Fruit fly (Drosophila melanogaster) whole organism, embryonic: ENCODE measurements around the gene CG32985.

Experiments used
- B-H2 ChIP-seq: fragments of 200-800 bp; sonication (Bioruptor generic); optimal IDR thresholded peaks from 2 replicates; lab custom pipeline; 2018; ENCODE audit warnings: missing biosample characterization, mild to moderate bottlenecking, missing genetic modification characterization
- Bteb2 ChIP-seq: fragments of 200-800 bp; sonication (Bioruptor generic); optimal IDR thresholded peaks from 2 replicates; lab custom pipeline; 2016; ENCODE audit warnings: missing biosample characterization, missing genetic modification characterization
- CG10979 ChIP-seq: fragments of 200-800 bp; sonication (Bioruptor generic); optimal IDR thresholded peaks from 2 replicates; lab custom pipeline; 2018; ENCODE audit warnings: missing biosample characterization, mild to moderate bottlenecking, missing genetic modification characterization, moderate library complexity
- CG12104 ChIP-seq: fragments of 200-800 bp; sonication (Bioruptor generic); optimal IDR thresholded peaks from 3 replicates; lab custom pipeline; 2016; ENCODE audit warnings: missing biosample characterization, missing genetic modification characterization
- CG12219 ChIP-seq: fragments of 200-800 bp; sonication (Bioruptor generic); optimal IDR thresholded peaks from 3 replicates; lab custom pipeline; 2018; ENCODE audit warnings: missing biosample characterization, mild to moderate bottlenecking, missing genetic modification characterization
- CG12744 ChIP-seq: fragments of 200-800 bp; sonication (Bioruptor generic); optimal IDR thresholded peaks from 2 replicates; lab custom pipeline; 2016; ENCODE audit warnings: missing biosample characterization, missing genetic modification characterization
- CG13296 ChIP-seq: fragments of 200-800 bp; sonication (Bioruptor generic); optimal IDR thresholded peaks from 3 replicates; lab custom pipeline; 2018; ENCODE audit warnings: missing biosample characterization, mild to moderate bottlenecking, missing genetic modification characterization
- CG14014 ChIP-seq: fragments of 200-800 bp; sonication (Bioruptor generic); IDR thresholded peaks from 2 replicates; pipeline ENCODE4 v1.3.6; 2022; ENCODE audit warnings: missing biosample characterization, missing genetic modification characterization
- CG14050 ChIP-seq: fragments of 200-800 bp; sonication (Bioruptor generic); IDR thresholded peaks from 3 replicates; pipeline ENCODE4 v1.3.6; 2022; ENCODE audit warnings: missing biosample characterization, missing genetic modification characterization
- CG1647 ChIP-seq: fragments of 200-800 bp; sonication (Bioruptor generic); optimal IDR thresholded peaks from 3 replicates; lab custom pipeline; 2016; ENCODE audit warnings: missing biosample characterization, missing genetic modification characterization
- CG17186 ChIP-seq: fragments of 200-800 bp; sonication (Bioruptor generic); optimal IDR thresholded peaks from 3 replicates; lab custom pipeline; 2017; ENCODE audit warnings: missing biosample characterization, missing genetic modification reagents, missing genetic modification characterization
- CG2712 ChIP-seq: fragments of 200-800 bp; optimal IDR thresholded peaks from 3 replicates; lab custom pipeline; 2019; ENCODE audit warnings: missing biosample characterization, mild to moderate bottlenecking, missing genetic modification characterization, moderate library complexity
- CG31224 ChIP-seq: fragments of 200-800 bp; sonication (Bioruptor generic); IDR thresholded peaks from 2 replicates; pipeline ENCODE4 v1.3.6; 2022; ENCODE audit warnings: missing biosample characterization, missing genetic modification characterization
- CG34376 ChIP-seq: fragments of 200-800 bp; sonication (Bioruptor generic); optimal IDR thresholded peaks from 2 replicates; lab custom pipeline; 2018; ENCODE audit warnings: missing biosample characterization, mild to moderate bottlenecking, missing genetic modification characterization
- CG4404 ChIP-seq: fragments of 200-800 bp; sonication (Bioruptor generic); IDR thresholded peaks from 2 replicates; pipeline ENCODE4 v1.3.6; 2022; ENCODE audit warnings: missing biosample characterization, missing genetic modification characterization
- CG5180 ChIP-seq: fragments of 200-800 bp; sonication (Bioruptor generic); optimal IDR thresholded peaks from 3 replicates; lab custom pipeline; 2017; ENCODE audit warnings: missing biosample characterization, missing genetic modification characterization, mild to moderate bottlenecking, moderate library complexity, missing genetic modification reagents
- CG6175 ChIP-seq: fragments of 200-800 bp; sonication (Bioruptor generic); IDR thresholded peaks from 3 replicates; pipeline ENCODE4 v1.3.6; 2022; ENCODE audit warnings: missing biosample characterization, missing genetic modification characterization
- CG6254 ChIP-seq: fragments of 200-800 bp; sonication (Bioruptor generic); optimal IDR thresholded peaks from 3 replicates; lab custom pipeline; 2017; ENCODE audit warnings: mild to moderate bottlenecking, missing biosample characterization, missing genetic modification reagents, missing genetic modification characterization
- CG7556 ChIP-seq: fragments of 200-800 bp; sonication (Bioruptor generic); optimal IDR thresholded peaks from 2 replicates; lab custom pipeline; 2017; ENCODE audit warnings: missing biosample characterization, mild to moderate bottlenecking, missing genetic modification characterization
- CG7786 ChIP-seq: fragments of 200-800 bp; sonication (Bioruptor generic); optimal IDR thresholded peaks from 2 replicates; lab custom pipeline; 2016; ENCODE audit warnings: missing biosample characterization, missing genetic modification characterization
- CG7839 ChIP-seq: fragments of 200-800 bp; sonication (Bioruptor generic); optimal IDR thresholded peaks from 3 replicates; lab custom pipeline; 2018; ENCODE audit warnings: missing biosample characterization, mild to moderate bottlenecking, missing genetic modification characterization, moderate library complexity
- CG8388 ChIP-seq: fragments of 200-800 bp; sonication (Bioruptor generic); optimal IDR thresholded peaks from 2 replicates; lab custom pipeline; 2019; ENCODE audit warnings: missing biosample characterization, mild to moderate bottlenecking, missing genetic modification characterization, moderate library complexity
- CG8944 ChIP-seq: fragments of 200-800 bp; sonication (Bioruptor generic); optimal IDR thresholded peaks from 3 replicates; lab custom pipeline; 2016; ENCODE audit warnings: missing biosample characterization, missing genetic modification characterization
- CkIIα-i1 ChIP-seq: fragments of 200-800 bp; sonication (Bioruptor generic); IDR thresholded peaks from 2 replicates; pipeline ENCODE4 v1.3.6; 2022; ENCODE audit warnings: missing biosample characterization, missing genetic modification characterization
- Deaf1 ChIP-seq: fragments of 200-800 bp; optimal IDR thresholded peaks from 3 replicates; lab custom pipeline; 2019; ENCODE audit warnings: missing biosample characterization, mild to moderate bottlenecking, missing genetic modification characterization, moderate library complexity
- Dek ChIP-seq: fragments of 200-800 bp; sonication (Bioruptor generic); optimal IDR thresholded peaks from 3 replicates; lab custom pipeline; 2019; ENCODE audit warnings: missing biosample characterization, mild to moderate bottlenecking, missing genetic modification characterization, moderate library complexity
- Dip3 ChIP-seq: fragments of 200-800 bp; sonication (Bioruptor generic); optimal IDR thresholded peaks from 3 replicates; lab custom pipeline; 2016; ENCODE audit warnings: missing biosample characterization, missing genetic modification characterization
- Hr51 ChIP-seq, 2 experiments: fragments of 200-800 bp; sonication (Bioruptor generic); optimal IDR thresholded peaks; 2 replicates in 1 of 2; 3 replicates in 1 of 2; lab custom pipeline; 2016 to 2018; ENCODE audit warnings: missing biosample characterization in 2 of 2, missing genetic modification characterization in 2 of 2, mild to moderate bottlenecking in 1 of 2, moderate library complexity in 1 of 2
- Kr ChIP-seq: fragments of 200-800 bp; sonication (Bioruptor generic); optimal IDR thresholded peaks from 2 replicates; lab custom pipeline; 2017; ENCODE audit warnings: missing biosample characterization, mild to moderate bottlenecking, missing genetic modification characterization
- Mrtf ChIP-seq: fragments of 200-800 bp; sonication (Bioruptor generic); IDR thresholded peaks from 3 replicates; pipeline ENCODE4 v1.3.6; 2022; ENCODE audit warnings: missing biosample characterization, missing genetic modification characterization
- NK7.1 ChIP-seq: fragments of 200-800 bp; sonication (Bioruptor generic); optimal IDR thresholded peaks from 3 replicates; lab custom pipeline; 2016; ENCODE audit warnings: missing biosample characterization, missing genetic modification characterization
- Poxn ChIP-seq: fragments of 200-800 bp; sonication (Bioruptor generic); IDR thresholded peaks from 2 replicates; pipeline ENCODE4 v1.3.6; 2022; ENCODE audit warnings: missing biosample characterization, missing genetic modification characterization
- Tbp ChIP-seq: fragments of >200 bp; optimal IDR thresholded peaks from 2 replicates; lab custom pipeline; 2018; ENCODE audit warnings: missing biosample characterization, missing genetic modification characterization
- Xrp1 ChIP-seq: fragments of 200-800 bp; sonication (Bioruptor generic); IDR thresholded peaks from 2 replicates; pipeline ENCODE4 v1.3.6; 2022; ENCODE audit warnings: missing biosample characterization, missing genetic modification characterization
- amos ChIP-seq: fragments of 200-800 bp; sonication (Bioruptor generic); IDR thresholded peaks from 2 replicates; pipeline ENCODE4 v1.3.6; 2022; ENCODE audit warnings: missing biosample characterization, missing genetic modification characterization; ENCODE audit not compliant: partially characterized antibody
- ara ChIP-seq: fragments of 200-800 bp; sonication (Bioruptor generic); IDR thresholded peaks from 2 replicates; pipeline ENCODE4 v1.3.6; 2022; ENCODE audit warnings: missing biosample characterization, missing genetic modification characterization
- chif ChIP-seq, 2 experiments: fragments of 200-800 bp; sonication (Bioruptor generic); optimal IDR thresholded peaks; 3 replicates each; lab custom pipeline; 2016; ENCODE audit warnings: missing biosample characterization in 2 of 2, missing genetic modification characterization in 2 of 2
- danr ChIP-seq: fragments of 200-800 bp; sonication (Bioruptor generic); IDR thresholded peaks from 2 replicates; pipeline ENCODE4 v1.3.6; 2022; ENCODE audit warnings: missing biosample characterization, missing genetic modification characterization
- fd102C ChIP-seq: fragments of 200-800 bp; sonication (Bioruptor generic); optimal IDR thresholded peaks from 2 replicates; lab custom pipeline; 2018; ENCODE audit warnings: missing biosample characterization, mild to moderate bottlenecking, missing genetic modification characterization, moderate library complexity
- fru ChIP-seq: fragments of >200 bp; optimal IDR thresholded peaks from 2 replicates; lab custom pipeline; 2017
- hth ChIP-seq: fragments of >200 bp; optimal IDR thresholded peaks from 2 replicates; lab custom pipeline; 2017; ENCODE audit warnings: inconsistent platforms
- kni ChIP-seq: fragments of 200-800 bp; sonication (Bioruptor generic); optimal IDR thresholded peaks from 3 replicates; lab custom pipeline; 2017; ENCODE audit warnings: mild to moderate bottlenecking, missing biosample characterization, missing genetic modification reagents, missing genetic modification characterization
- lilli ChIP-seq: fragments of 200-800 bp; sonication (Bioruptor generic); optimal IDR thresholded peaks from 3 replicates; lab custom pipeline; 2016; ENCODE audit warnings: missing biosample characterization, missing genetic modification characterization
- oc ChIP-seq: fragments of 200-800 bp; sonication (Bioruptor generic); optimal IDR thresholded peaks from 2 replicates; lab custom pipeline; 2018; ENCODE audit warnings: missing biosample characterization, mild to moderate bottlenecking, missing genetic modification characterization, moderate library complexity
- sens-2 ChIP-seq: fragments of 200-800 bp; sonication (Bioruptor generic); IDR thresholded peaks from 2 replicates; pipeline ENCODE4 v1.3.6; 2022; ENCODE audit warnings: missing biosample characterization, missing genetic modification characterization
- slou ChIP-seq: fragments of 200-800 bp; sonication (Bioruptor generic); optimal IDR thresholded peaks from 3 replicates; lab custom pipeline; 2016; ENCODE audit warnings: missing biosample characterization, missing genetic modification characterization
- stc ChIP-seq: fragments of 200-800 bp; sonication (Bioruptor generic); IDR thresholded peaks from 2 replicates; pipeline ENCODE4 v1.3.6; 2022; ENCODE audit warnings: missing biosample characterization, missing genetic modification characterization
- sug ChIP-seq: fragments of 200-800 bp; optimal IDR thresholded peaks from 2 replicates; lab custom pipeline; 2019; ENCODE audit warnings: missing biosample characterization, mild to moderate bottlenecking, missing genetic modification characterization, moderate library complexity
- toy ChIP-seq: fragments of 200-800 bp; sonication (Bioruptor generic); IDR thresholded peaks from 2 replicates; pipeline ENCODE4 v1.3.6; 2022; ENCODE audit warnings: missing biosample characterization, missing genetic modification characterization
- usp ChIP-seq: fragments of >200 bp; optimal IDR thresholded peaks from 2 replicates; lab custom pipeline; 2017; ENCODE audit warnings: missing biosample characterization, missing genetic modification characterization
- zf30C ChIP-seq: fragments of 200-800 bp; sonication (Bioruptor generic); optimal IDR thresholded peaks from 3 replicates; lab custom pipeline; 2018; ENCODE audit warnings: missing biosample characterization, mild to moderate bottlenecking, missing genetic modification characterization

Gene CG32985

DNA sequence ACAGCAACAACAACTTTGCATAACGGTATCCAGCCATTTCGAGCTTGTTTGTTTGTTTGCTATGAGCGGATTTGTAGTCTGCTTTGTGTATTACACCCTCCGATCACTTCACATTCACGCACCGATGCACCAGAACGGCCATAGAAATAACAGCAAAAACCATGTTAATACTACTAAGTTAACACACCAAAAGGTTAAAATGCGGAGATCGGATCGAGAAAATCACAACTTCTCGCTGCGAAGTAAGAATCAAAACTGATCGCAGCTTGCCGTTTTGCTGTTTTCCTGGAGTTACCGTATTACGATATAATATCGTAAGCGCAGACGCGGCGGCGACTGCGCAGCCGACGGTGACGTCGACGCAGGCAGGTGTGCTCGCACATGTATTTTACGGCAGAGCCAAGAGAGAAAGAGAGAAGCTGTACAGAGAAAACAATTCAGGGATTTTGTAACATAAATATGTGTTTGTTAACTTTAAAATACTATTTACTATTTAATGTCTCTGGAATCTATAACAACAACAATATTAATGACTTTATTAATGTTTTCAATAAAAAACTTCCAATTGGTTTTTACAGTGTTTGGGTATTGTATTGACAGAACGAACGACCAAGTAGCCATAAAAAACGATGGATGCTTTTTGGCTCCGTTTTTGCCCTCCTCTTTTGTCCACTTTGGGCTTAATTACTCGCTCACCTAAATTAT is 22.4 kb downstream of the CG32985 start, which contains the start of gene CG13101 (continued):
- TF ChIP-seq Dip3 (peak; percentile 81), Deaf1 (tag; lab: Kevin White, UChicago) (peak; percentile 82), stc (GFP tag; lab: Robert Waterston, UW) (peak; percentile 96), lilli (GFP tag; lab: Kevin White, UChicago) (peak; percentile 93), sens-2 (peak; percentile 82), CG12744 (peak; percentile 79), toy (GFP tag; lab: Robert Waterston, UW) (peak; percentile 83), zf30C (peak; percentile 75), CG31224 (GFP tag; lab: Robert Waterston, UW) (peak; percentile 90), fd102C (peak; percentile 45), CG1647 (GFP tag; lab: Kevin White, UChicago) (peak; percentile 78), CG4404 (GFP tag; lab: Robert Waterston, UW) (peak; percentile 84), amos (GFP tag; lab: Robert Waterston, UW) (no peak), danr (GFP tag; lab: Robert Waterston, UW) (peak; percentile 85), oc (tag; lab: Kevin White, UChicago) (peak; percentile 93), CG14014 (GFP tag; lab: Robert Waterston, UW) (peak; percentile 94), Tbp (GFP tag; lab: Kevin White, UChicago) (no peak), kni (GFP tag; lab: Kevin White, UChicago) (no peak), Xrp1 (peak; percentile 97), CG8388 (peak; percentile 94), CG7839 (tag; lab: Kevin White, UChicago) (peak; percentile 95), CG17186 (GFP tag; lab: Kevin White, UChicago) (no peak), fru (no peak), sug (tag; lab: Kevin White, UChicago) (peak; percentile 72), ara (peak; percentile 93), chif (GFP tag; optimal IDR thresholded peaks at IDR 0.05; lab: Kevin White, UChicago) (peak; percentile 80 to 86), CG13296 (GFP tag; lab: Kevin White, UChicago) (peak; percentile 93), CG8944 (peak; percentile 66), CG6254 (GFP tag; lab: Kevin White, UChicago) (peak; percentile 88), CG6175 (GFP tag; lab: Robert Waterston, UW) (peak; percentile 87; the same call in 2 of the 3 replicates), Dek (tag; lab: Kevin White, UChicago) (peak; percentile 91), slou (peak; percentile 76), CG14050 (GFP tag; lab: Robert Waterston, UW) (peak; percentile 89), CkIIα-i1 (GFP tag; lab: Robert Waterston, UW) (peak; percentile 51; the same call in 1 of the 2 replicates), CG34376 (GFP tag; lab: Kevin White, UChicago) (peak; percentile 62), CG7786 (GFP tag; lab: Kevin White, UChicago) (peak; percentile 83), usp (no peak), Mrtf (GFP tag; lab: Robert Waterston, UW) (peak; percentile 90; the same call in 2 of the 3 replicates), Hr51 (GFP tag; optimal IDR thresholded peaks at IDR 0.05; lab: Kevin White, UChicago) (peak; percentile 86 to 94), CG12104 (GFP tag; lab: Kevin White, UChicago) (peak; percentile 84), NK7.1 (GFP tag; lab: Kevin White, UChicago) (peak; percentile 72), Kr (GFP tag; lab: Kevin White, UChicago) (no peak), Bteb2 (GFP tag; lab: Kevin White, UChicago) (peak; percentile 91), CG12219 (GFP tag; lab: Kevin White, UChicago) (peak; percentile 88), Poxn (GFP tag; lab: Robert Waterston, UW) (peak; percentile 58), B-H2 (GFP tag; lab: Kevin White, UChicago) (no peak), CG10979 (tag; lab: Kevin White, UChicago) (peak; percentile 94), CG2712 (tag; lab: Kevin White, UChicago) (peak; percentile 97), hth (lab: Kevin White, UChicago) (no peak), CG5180 (GFP tag; lab: Kevin White, UChicago) (peak; percentile 75), CG7556 (GFP tag; lab: Kevin White, UChicago) (peak; percentile 95)
